Fruit fly (Drosophila melanogaster): ENCODE results near the gene CG7322.

The CG7322 gene

dm6 chrX:18837046-18837445 lies 20.5 kb downstream of the CG7322 start (continued):
- TF ChIP-seq CG12942 (GFP tag; optimal IDR thresholded peaks at IDR 0.05) (no peak), chinmo (GFP tag; IDR thresholded peaks at IDR 0.05; ENCODE audit: partially characterized antibody) (no peak), Tbp (GFP tag; optimal IDR thresholded peaks at IDR 0.05) (no peak), zfh2 (GFP tag; optimal IDR thresholded peaks at IDR 0.05) (peak; percentile 1), sob (GFP tag; IDR thresholded peaks at IDR 0.05) (peak; percentile 35; the same call in 1 of the 2 replicates), prd (optimal IDR thresholded peaks at IDR 0.05) (no peak), prd (GFP tag; IDR thresholded peaks at IDR 0.05) (peak; percentile 56; the same call in 1 of the 3 replicates), jumu (GFP tag; optimal IDR thresholded peaks at IDR 0.05) (peak; percentile 44), salm (tag; optimal IDR thresholded peaks at IDR 0.05) (no peak), CG10462 (GFP tag; optimal IDR thresholded peaks at IDR 0.05) (no peak), h (optimal IDR thresholded peaks at IDR 0.05) (no peak), al (GFP tag; IDR thresholded peaks at IDR 0.05) (no peak), CG30431 (GFP tag; optimal IDR thresholded peaks at IDR 0.05) (no peak), CG14050 (GFP tag; IDR thresholded peaks at IDR 0.05) (peak; percentile 62; the same call in 2 of the 3 replicates), H15 (GFP tag; IDR thresholded peaks at IDR 0.05) (0 out of 3 replicates have a peak, but pooled peaks have one; percentile 56), CG31224 (GFP tag; IDR thresholded peaks at IDR 0.05) (no peak), cg (GFP tag; optimal IDR thresholded peaks at IDR 0.05) (no peak), CG9876 (GFP tag; optimal IDR thresholded peaks at IDR 0.05) (no peak), Meics (GFP tag; optimal IDR thresholded peaks at IDR 0.05) (no peak), tll (GFP tag; optimal IDR thresholded peaks at IDR 0.05) (no peak), CG11695 (GFP tag; IDR thresholded peaks at IDR 0.05) (peak; percentile 45; the same call in 1 of the 3 replicates), CG13775 (GFP tag; optimal IDR thresholded peaks at IDR 0.05) (no peak), Sox102F (GFP tag; optimal IDR thresholded peaks at IDR 0.05) (peak; percentile 67), gfzf (GFP tag; optimal IDR thresholded peaks at IDR 0.05) (no peak), CG1603 (tag; optimal IDR thresholded peaks at IDR 0.05) (peak; percentile 52), CG3407 (GFP tag; optimal IDR thresholded peaks at IDR 0.05) (peak; percentile 2), dysf (GFP tag; IDR thresholded peaks at IDR 0.05) (peak; percentile 77), eyg (GFP tag; optimal IDR thresholded peaks at IDR 0.05) (no peak), CG15269 (tag; optimal IDR thresholded peaks at IDR 0.05) (peak; percentile 67), inv (GFP tag; IDR thresholded peaks at IDR 0.05; ENCODE audit: partially characterized antibody) (no peak), CG1832 (GFP tag; optimal IDR thresholded peaks at IDR 0.05) (no peak), CrebB (tag; optimal IDR thresholded peaks at IDR 0.05) (no peak), PHDP (tag; optimal IDR thresholded peaks at IDR 0.05) (peak; percentile 22), zen (tag; optimal IDR thresholded peaks at IDR 0.05) (no peak), CG14667 (GFP tag; IDR thresholded peaks at IDR 0.05) (0 out of 2 replicates have a peak, but pooled peaks have one; percentile 21), gce (GFP tag; IDR thresholded peaks at IDR 0.05) (no peak), CG13894 (tag; optimal IDR thresholded peaks at IDR 0.05) (no peak), CG34376 (GFP tag; optimal IDR thresholded peaks at IDR 0.05) (no peak), Bteb2 (GFP tag; optimal IDR thresholded peaks at IDR 0.05) (no peak), CG5180 (GFP tag; optimal IDR thresholded peaks at IDR 0.05) (peak; percentile 9), Mrtf (GFP tag; IDR thresholded peaks at IDR 0.05) (0 out of 3 replicates have a peak, but pooled peaks have one; percentile 11), CG6175 (GFP tag; IDR thresholded peaks at IDR 0.05) (no peak), mirr (GFP tag; optimal IDR thresholded peaks at IDR 0.05) (no peak), run (tag; optimal IDR thresholded peaks at IDR 0.05) (peak; percentile 1), B-H2 (GFP tag; optimal IDR thresholded peaks at IDR 0.05) (no peak), lov (optimal IDR thresholded peaks at IDR 0.05) (no peak), lov (GFP tag; IDR thresholded peaks at IDR 0.05) (no peak), nau (GFP tag; optimal IDR thresholded peaks at IDR 0.05) (no peak), Atf3 (GFP tag; optimal IDR thresholded peaks at IDR 0.05) (no peak), fd96Cb (tag; optimal IDR thresholded peaks at IDR 0.05) (no peak), eve (GFP tag; optimal IDR thresholded peaks at IDR 0.05) (no peak), Doc2 (GFP tag; IDR thresholded peaks at IDR 0.05) (no peak)
